Fruit fly (Drosophila melanogaster): ENCODE measurements around the gene CG9396.

DNA sequence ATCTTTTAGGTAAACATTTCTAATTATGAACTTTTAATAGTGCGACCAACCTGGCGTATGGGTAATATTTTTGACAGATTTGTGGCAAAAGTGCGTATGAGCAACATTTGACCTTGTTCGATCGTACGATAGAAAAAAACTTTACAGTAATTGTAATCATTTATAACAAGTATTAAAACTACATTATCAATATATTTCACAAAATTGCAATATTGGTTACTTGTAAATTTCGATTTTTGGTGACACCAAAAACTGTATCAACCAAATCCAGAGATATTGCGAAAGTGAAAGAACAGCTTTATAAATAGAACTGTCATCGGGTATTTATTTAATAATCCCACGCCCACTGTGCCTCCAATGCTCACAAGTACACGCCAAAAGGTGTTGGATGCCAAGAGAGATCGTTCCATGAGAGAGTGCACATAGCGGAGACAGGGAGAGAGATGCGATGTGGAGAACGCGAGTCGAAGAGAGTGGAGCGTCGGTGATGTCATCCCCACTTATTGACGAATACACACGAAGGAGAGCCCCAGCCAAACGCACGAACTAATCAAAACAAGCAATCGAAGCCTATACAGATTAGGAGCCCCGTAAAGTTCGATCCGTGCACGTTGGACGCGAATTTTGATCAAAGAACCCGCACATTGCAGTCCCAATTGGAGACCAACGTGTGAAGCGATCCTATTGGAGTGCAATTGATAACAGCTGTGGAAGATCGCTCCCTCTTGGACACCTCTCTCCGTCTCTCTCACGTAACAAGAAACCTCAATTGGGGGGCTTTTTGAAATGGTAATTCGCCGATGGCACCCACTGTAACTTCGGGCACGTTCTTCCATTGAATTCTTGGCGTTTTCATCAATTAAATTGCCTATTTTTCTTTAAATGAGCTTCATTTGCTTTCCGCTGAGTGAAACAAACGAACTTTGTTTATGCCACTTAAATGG, 38.0 kb downstream of the CG9396 start:
- peak; percentile 65 for TF ChIP-seq psq (GFP tag; optimal IDR thresholded peaks at IDR 0.05)
- TF ChIP-seq grn (GFP tag; optimal IDR thresholded peaks at IDR 0.05) = peak; percentile 38
- peak; percentile 94 for TF ChIP-seq CG10274 (GFP tag; optimal IDR thresholded peaks at IDR 0.05)
- peak; percentile 89 for TF ChIP-seq trh (GFP tag; optimal IDR thresholded peaks at IDR 0.05)
- TF ChIP-seq CG4854 (GFP tag; optimal IDR thresholded peaks at IDR 0.05) = peak; percentile 93
- peak; percentile 97 for TF ChIP-seq bcd (GFP tag; optimal IDR thresholded peaks at IDR 0.05)
- TF ChIP-seq Ets65A (GFP tag) = peak; percentile 98
- TF ChIP-seq Dref (GFP tag; IDR thresholded peaks at IDR 0.05) = no peak
- TF ChIP-seq br (optimal IDR thresholded peaks at IDR 0.05) = no peak
- peak; percentile 91 for TF ChIP-seq en (GFP tag; optimal IDR thresholded peaks at IDR 0.05)
- peak; percentile 85 for TF ChIP-seq YL-1 (GFP tag; optimal IDR thresholded peaks at IDR 0.05)

Data from whole organism, embryonic.